Worm (Caenorhabditis elegans) whole organism, L2 larva: ENCODE results near the gene K05F1.10.

Experiments
- alr-1 ChIP-seq: fragments of 150-350 bp; optimal IDR thresholded peaks from 2 replicates; lab custom pipeline; 2014; ENCODE audit warnings: missing biosample characterization, missing genetic modification characterization
- ama-1 ChIP-seq: fragments of 150-350 bp; optimal IDR thresholded peaks from 2 replicates; lab custom pipeline; 2018; ENCODE audit warnings: inconsistent platforms
- lin-13 ChIP-seq: fragments of 150-350 bp; optimal IDR thresholded peaks from 2 replicates; lab custom pipeline; 2014; ENCODE audit warnings: missing biosample characterization, missing genetic modification reagents, missing genetic modification characterization
- lin-39 ChIP-seq: fragments of 150-350 bp; optimal IDR thresholded peaks from 2 replicates; lab custom pipeline; 2014; ENCODE audit warnings: missing biosample characterization, missing genetic modification reagents, missing genetic modification characterization

DNA sequence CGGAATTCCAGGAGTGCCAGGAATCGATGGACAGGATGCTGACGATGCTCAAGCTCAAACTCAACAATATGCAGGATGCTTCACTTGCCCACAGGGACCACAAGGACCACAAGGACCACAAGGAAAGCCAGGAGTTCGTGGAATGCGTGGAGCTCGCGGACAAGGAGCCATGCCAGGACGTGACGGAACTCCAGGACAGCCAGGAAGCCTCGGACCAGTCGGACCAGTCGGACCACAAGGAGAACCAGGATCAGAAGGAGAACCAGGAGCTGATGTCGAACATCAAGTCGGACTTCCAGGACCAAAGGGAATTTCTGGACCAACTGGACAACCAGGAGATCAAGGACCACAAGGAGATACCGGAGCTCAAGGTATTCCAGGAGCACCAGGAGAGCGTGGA, 26.1 kb upstream of the K05F1.10 start:
- TF ChIP-seq lin-13 (GFP tag; lab: Kevin White, UChicago) (no peak), alr-1 (tag; lab: Kevin White, UChicago) (no peak), ama-1 (lab: Kevin White, UChicago) (no peak), lin-39 (no peak)
